Fruit fly (Drosophila melanogaster) whole organism, embryonic: ENCODE results near the gene Muc30E.
A peak's percentile ranks its signal among the peaks of the same experiment; 100 is the strongest.

Source experiments
- Atf3 ChIP-seq: fragments of 200-800 bp; sonication (Bioruptor generic); optimal IDR thresholded peaks from 3 replicates; lab custom pipeline; 2016; ENCODE audit warnings: missing biosample characterization, missing genetic modification characterization
- C15 ChIP-seq: fragments of 200-800 bp; sonication (Bioruptor generic); IDR thresholded peaks from 3 replicates; pipeline ENCODE4 v1.3.6; 2022; ENCODE audit warnings: missing biosample characterization, missing genetic modification characterization
- CG11085 ChIP-seq: fragments of 200-800 bp; sonication (Bioruptor generic); IDR thresholded peaks from 2 replicates; pipeline ENCODE4 v1.3.6; 2022; ENCODE audit warnings: missing biosample characterization, missing genetic modification characterization
- CG12659 ChIP-seq: fragments of 200-800 bp; sonication (Bioruptor generic); optimal IDR thresholded peaks from 3 replicates; lab custom pipeline; 2017; ENCODE audit warnings: mild to moderate bottlenecking, missing biosample characterization, missing genetic modification reagents, missing genetic modification characterization
- CG13296 ChIP-seq: fragments of 200-800 bp; sonication (Bioruptor generic); optimal IDR thresholded peaks from 3 replicates; lab custom pipeline; 2018; ENCODE audit warnings: missing biosample characterization, mild to moderate bottlenecking, missing genetic modification characterization
- CG14710 ChIP-seq: fragments of 200-800 bp; sonication (Bioruptor generic); optimal IDR thresholded peaks from 3 replicates; lab custom pipeline; 2019; ENCODE audit warnings: missing biosample characterization, mild to moderate bottlenecking, missing genetic modification characterization, moderate library complexity
- CG15601 ChIP-seq: fragments of 200-800 bp; sonication (Bioruptor generic); optimal IDR thresholded peaks from 3 replicates; lab custom pipeline; 2019; ENCODE audit warnings: missing biosample characterization, mild to moderate bottlenecking, missing genetic modification characterization, moderate library complexity
- CG1602 ChIP-seq: fragments of 200-800 bp; sonication (Bioruptor generic); optimal IDR thresholded peaks from 3 replicates; lab custom pipeline; 2016; ENCODE audit warnings: missing biosample characterization, missing genetic modification characterization
- CG16863 ChIP-seq: fragments of 200-800 bp; sonication (Bioruptor generic); optimal IDR thresholded peaks from 3 replicates; lab custom pipeline; 2016; ENCODE audit warnings: missing biosample characterization, missing genetic modification characterization
- CG17568 ChIP-seq: fragments of 200-800 bp; sonication (Bioruptor generic); optimal IDR thresholded peaks from 2 replicates; lab custom pipeline; 2018; ENCODE audit warnings: missing biosample characterization, mild to moderate bottlenecking, missing genetic modification characterization, moderate library complexity
- CG18619 ChIP-seq: fragments of 200-800 bp; sonication (Bioruptor generic); optimal IDR thresholded peaks from 3 replicates; lab custom pipeline; 2017; ENCODE audit warnings: missing biosample characterization, mild to moderate bottlenecking, missing genetic modification characterization
- CG2116 ChIP-seq: fragments of 200-800 bp; sonication (Bioruptor generic); optimal IDR thresholded peaks from 3 replicates; lab custom pipeline; 2018; ENCODE audit warnings: missing biosample characterization, mild to moderate bottlenecking, missing genetic modification characterization
- CG31388 ChIP-seq: fragments of 200-800 bp; sonication (Bioruptor generic); optimal IDR thresholded peaks from 2 replicates; lab custom pipeline; 2016; ENCODE audit warnings: missing biosample characterization, missing genetic modification characterization
- CG34224 ChIP-seq: fragments of 200-800 bp; sonication (Bioruptor generic); IDR thresholded peaks from 3 replicates; pipeline ENCODE4 v1.3.6; 2022; ENCODE audit warnings: missing biosample characterization, missing genetic modification characterization; ENCODE audit not compliant: partially characterized antibody
- CG43689 ChIP-seq: fragments of 200-800 bp; sonication (Bioruptor generic); IDR thresholded peaks from 2 replicates; pipeline ENCODE4 v1.3.6; 2022; ENCODE audit warnings: missing biosample characterization, missing genetic modification characterization
- CG4820 ChIP-seq: fragments of 200-800 bp; sonication (Bioruptor generic); optimal IDR thresholded peaks from 3 replicates; lab custom pipeline; 2016; ENCODE audit warnings: missing biosample characterization, missing genetic modification characterization
- CG6254 ChIP-seq: fragments of 200-800 bp; sonication (Bioruptor generic); optimal IDR thresholded peaks from 3 replicates; lab custom pipeline; 2017; ENCODE audit warnings: mild to moderate bottlenecking, missing biosample characterization, missing genetic modification reagents, missing genetic modification characterization
- CG6683 ChIP-seq: fragments of 200-800 bp; sonication (Bioruptor generic); optimal IDR thresholded peaks from 2 replicates; lab custom pipeline; 2017; ENCODE audit warnings: missing biosample characterization, mild to moderate bottlenecking, missing genetic modification characterization, missing genetic modification reagents
- CG6689 ChIP-seq: fragments of 200-800 bp; sonication (Bioruptor generic); IDR thresholded peaks from 2 replicates; pipeline ENCODE4 v1.3.6; 2022; ENCODE audit warnings: missing biosample characterization, missing genetic modification characterization
- CG7839 ChIP-seq: fragments of 200-800 bp; sonication (Bioruptor generic); optimal IDR thresholded peaks from 3 replicates; lab custom pipeline; 2018; ENCODE audit warnings: missing biosample characterization, mild to moderate bottlenecking, missing genetic modification characterization, moderate library complexity
- CG7987 ChIP-seq: fragments of 200-800 bp; sonication (Bioruptor generic); optimal IDR thresholded peaks from 2 replicates; lab custom pipeline; 2018; ENCODE audit warnings: missing biosample characterization, mild to moderate bottlenecking, missing genetic modification characterization, moderate library complexity
- CG9437 ChIP-seq: fragments of 200-800 bp; sonication (Bioruptor generic); optimal IDR thresholded peaks from 2 replicates; lab custom pipeline; 2018; ENCODE audit warnings: missing biosample characterization, mild to moderate bottlenecking, missing genetic modification characterization
- D19B ChIP-seq: fragments of 200-800 bp; sonication (Bioruptor generic); optimal IDR thresholded peaks from 2 replicates; lab custom pipeline; 2017; ENCODE audit warnings: missing biosample characterization, mild to moderate bottlenecking, missing genetic modification characterization
- Drgx ChIP-seq: fragments of 200-800 bp; sonication (Bioruptor generic); IDR thresholded peaks from 2 replicates; pipeline ENCODE4 v1.3.6; 2022; ENCODE audit warnings: missing biosample characterization, missing genetic modification characterization
- Mad ChIP-seq: fragments of 200-800 bp; sonication (Bioruptor generic); optimal IDR thresholded peaks from 2 replicates; lab custom pipeline; 2016; ENCODE audit warnings: missing biosample characterization, missing genetic modification characterization
- Meics ChIP-seq: fragments of 200-800 bp; sonication (Bioruptor generic); optimal IDR thresholded peaks from 2 replicates; lab custom pipeline; 2017; ENCODE audit warnings: missing biosample characterization, mild to moderate bottlenecking, missing genetic modification characterization
- NfI ChIP-seq: fragments of 200-800 bp; sonication (Bioruptor generic); optimal IDR thresholded peaks from 3 replicates; lab custom pipeline; 2018; ENCODE audit warnings: missing biosample characterization, mild to moderate bottlenecking, missing genetic modification characterization, moderate library complexity
- aop ChIP-seq: fragments of 200-800 bp; sonication (Bioruptor generic); IDR thresholded peaks from 2 replicates; pipeline ENCODE4 v1.3.6; 2022; ENCODE audit warnings: missing biosample characterization, missing genetic modification characterization
- ash1 ChIP-seq: fragments of 200-800 bp; sonication (Bioruptor generic); optimal IDR thresholded peaks from 2 replicates; lab custom pipeline; 2018; ENCODE audit warnings: missing biosample characterization, mild to moderate bottlenecking, missing genetic modification characterization
- bowl ChIP-seq: fragments of 200-800 bp; sonication (Bioruptor generic); IDR thresholded peaks from 2 replicates; pipeline ENCODE4 v1.3.6; 2022; ENCODE audit warnings: missing biosample characterization, missing genetic modification characterization
- corto ChIP-seq: fragments of 200-800 bp; sonication (Bioruptor generic); optimal IDR thresholded peaks from 2 replicates; lab custom pipeline; 2016; ENCODE audit warnings: missing biosample characterization, mild to moderate bottlenecking, missing genetic modification characterization, moderate library complexity
- dati ChIP-seq: fragments of 200-800 bp; sonication (Bioruptor generic); IDR thresholded peaks from 2 replicates; pipeline ENCODE4 v1.3.6; 2022; ENCODE audit warnings: missing biosample characterization, missing genetic modification characterization
- dm ChIP-seq: fragments of 200-800 bp; sonication (Bioruptor generic); optimal IDR thresholded peaks from 3 replicates; lab custom pipeline; 2016; ENCODE audit warnings: missing biosample characterization, missing genetic modification characterization
- esg ChIP-seq: fragments of 200-800 bp; sonication (Bioruptor generic); conservative IDR thresholded peaks from 2 replicates; pipeline ENCODE4 v1.3.6; 2022; ENCODE audit warnings: missing biosample characterization, missing genetic modification characterization
- fd3F ChIP-seq: fragments of 200-800 bp; sonication (Bioruptor generic); optimal IDR thresholded peaks from 2 replicates; lab custom pipeline; 2018; ENCODE audit warnings: missing biosample characterization, mild to moderate bottlenecking, missing genetic modification characterization, moderate library complexity
- grn ChIP-seq: fragments of 200-800 bp; sonication (Bioruptor generic); optimal IDR thresholded peaks from 3 replicates; lab custom pipeline; 2017; ENCODE audit warnings: missing biosample characterization, missing genetic modification characterization
- ham ChIP-seq: fragments of 200-800 bp; sonication (Bioruptor generic); IDR thresholded peaks from 2 replicates; pipeline ENCODE4 v1.3.6; 2022; ENCODE audit warnings: missing biosample characterization, missing genetic modification characterization
- lab ChIP-seq: fragments of 200-800 bp; sonication (Bioruptor generic); optimal IDR thresholded peaks from 3 replicates; lab custom pipeline; 2017; ENCODE audit warnings: missing biosample characterization, missing genetic modification characterization, mild to moderate bottlenecking, moderate library complexity, missing genetic modification reagents
- mld ChIP-seq: fragments of 200-800 bp; sonication (Bioruptor generic); IDR thresholded peaks from 3 replicates; pipeline ENCODE4 v1.3.6; 2022; ENCODE audit warnings: missing biosample characterization, missing genetic modification characterization; ENCODE audit not compliant: partially characterized antibody
- nom ChIP-seq: fragments of 200-800 bp; sonication (Bioruptor generic); optimal IDR thresholded peaks from 2 replicates; lab custom pipeline; 2017; ENCODE audit warnings: missing biosample characterization, missing genetic modification characterization, mild to moderate bottlenecking, moderate library complexity, missing genetic modification reagents
- odd ChIP-seq: fragments of 200-800 bp; sonication (Bioruptor generic); optimal IDR thresholded peaks from 2 replicates; lab custom pipeline; 2017; ENCODE audit warnings: missing biosample characterization, mild to moderate bottlenecking, missing genetic modification characterization
- pfk ChIP-seq: fragments of 200-800 bp; sonication (Bioruptor generic); optimal IDR thresholded peaks from 2 replicates; lab custom pipeline; 2018; ENCODE audit warnings: missing biosample characterization, mild to moderate bottlenecking, missing genetic modification characterization, moderate library complexity
- pzg ChIP-seq: fragments of 200-800 bp; sonication (Bioruptor generic); optimal IDR thresholded peaks from 3 replicates; lab custom pipeline; 2018; ENCODE audit warnings: missing biosample characterization, mild to moderate bottlenecking, missing genetic modification characterization, moderate library complexity
- salm ChIP-seq: fragments of 200-800 bp; sonication (Bioruptor generic); optimal IDR thresholded peaks from 2 replicates; lab custom pipeline; 2018; ENCODE audit warnings: missing biosample characterization, mild to moderate bottlenecking, missing genetic modification characterization
- scrt ChIP-seq: fragments of 200-800 bp; sonication (Bioruptor generic); optimal IDR thresholded peaks from 2 replicates; lab custom pipeline; 2018; ENCODE audit warnings: missing biosample characterization, mild to moderate bottlenecking, missing genetic modification characterization, moderate library complexity
- sim ChIP-seq: fragments of 200-800 bp; sonication (Bioruptor generic); IDR thresholded peaks from 2 replicates; pipeline ENCODE4 v1.3.6; 2022; ENCODE audit warnings: missing biosample characterization, missing genetic modification characterization
- sisA ChIP-seq: fragments of 200-800 bp; sonication (Bioruptor generic); IDR thresholded peaks from 2 replicates; pipeline ENCODE4 v1.3.6; 2022; ENCODE audit warnings: missing biosample characterization, missing genetic modification characterization
- sna ChIP-seq: fragments of 200-800 bp; sonication (Bioruptor generic); IDR thresholded peaks from 2 replicates; pipeline ENCODE4 v1.3.6; 2022; ENCODE audit warnings: missing biosample characterization, missing genetic modification characterization; ENCODE audit not compliant: partially characterized antibody
- sqz ChIP-seq: fragments of 200-800 bp; sonication (Bioruptor generic); optimal IDR thresholded peaks from 3 replicates; lab custom pipeline; 2018; ENCODE audit warnings: missing biosample characterization, mild to moderate bottlenecking, missing genetic modification characterization
- zen2 ChIP-seq: fragments of 200-800 bp; sonication (Bioruptor generic); IDR thresholded peaks from 3 replicates; pipeline ENCODE4 v1.3.6; 2022; ENCODE audit warnings: missing biosample characterization, missing genetic modification characterization; ENCODE audit not compliant: partially characterized antibody

The Muc30E gene

DNA sequence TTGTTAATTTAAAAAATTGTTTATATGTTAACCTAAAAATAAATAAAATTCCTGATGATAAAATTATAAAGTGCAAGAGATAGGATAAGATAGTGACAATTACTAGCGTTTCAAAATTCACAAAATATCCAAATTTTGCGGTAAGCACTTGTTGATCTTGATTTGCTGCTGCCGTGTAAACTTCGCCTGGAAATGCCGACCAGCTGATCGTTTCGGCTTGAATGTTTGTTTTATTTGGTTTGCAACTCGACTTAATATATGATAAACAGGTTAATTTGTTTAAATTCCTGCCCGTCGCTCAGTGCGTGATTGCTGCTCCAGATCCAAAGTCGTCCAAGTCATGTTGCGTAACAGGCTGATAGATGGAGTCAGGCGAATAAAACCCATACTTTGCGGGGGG lies 18.5 kb upstream of the Muc30E start, which contains the start of gene CG4592 (continued):
- TF ChIP-seq pzg (GFP tag; lab: Kevin White, UChicago) (peak; percentile 35), C15 (GFP tag; lab: Robert Waterston, UW) (no peak), mld (GFP tag; lab: Robert Waterston, UW) (no peak), CG4820 (GFP tag; lab: Kevin White, UChicago) (peak; percentile 99), CG43689 (GFP tag; lab: Robert Waterston, UW) (no peak), Meics (GFP tag; lab: Kevin White, UChicago) (peak; percentile 70), CG2116 (GFP tag; lab: Kevin White, UChicago) (peak; percentile 38), Mad (GFP tag; lab: Kevin White, UChicago) (peak; percentile 55), Drgx (GFP tag; lab: Robert Waterston, UW) (peak; percentile 83), NfI (peak; percentile 65), Atf3 (GFP tag; lab: Kevin White, UChicago) (no peak), ham (peak; percentile 32; the same call in 1 of the 2 replicates), CG14710 (tag; lab: Kevin White, UChicago) (peak; percentile 52), CG31388 (GFP tag; lab: Kevin White, UChicago) (no peak), sna (GFP tag; lab: Robert Waterston, UW) (no peak), sqz (no peak), sim (GFP tag; lab: Robert Waterston, UW) (no peak), CG6683 (GFP tag; lab: Kevin White, UChicago) (no peak), CG6689 (GFP tag; lab: Robert Waterston, UW) (peak; percentile 47; the same call in 1 of the 2 replicates), sisA (GFP tag; lab: Robert Waterston, UW) (no peak), CG15601 (tag; lab: Kevin White, UChicago) (no peak), CG18619 (GFP tag; lab: Kevin White, UChicago) (peak; percentile 10), CG7987 (peak; percentile 78), CG12659 (GFP tag; lab: Kevin White, UChicago) (peak; percentile 63), salm (tag; lab: Kevin White, UChicago) (no peak), CG34224 (GFP tag; lab: Robert Waterston, UW) (0 out of 3 replicates have a peak, but pooled peaks have one; percentile 29), CG11085 (GFP tag; lab: Robert Waterston, UW) (no peak), corto (GFP tag; lab: Kevin White, UChicago) (no peak), lab (peak; percentile 78), CG9437 (peak; percentile 41), CG16863 (GFP tag; lab: Kevin White, UChicago) (peak; percentile 39), zen2 (GFP tag; lab: Robert Waterston, UW) (no peak), nom (GFP tag; lab: Kevin White, UChicago) (no peak), CG1602 (GFP tag; lab: Kevin White, UChicago) (peak; percentile 8), scrt (GFP tag; lab: Kevin White, UChicago) (no peak), CG13296 (GFP tag; lab: Kevin White, UChicago) (peak; percentile 52), dm (no peak), ash1 (GFP tag; lab: Kevin White, UChicago) (no peak), bowl (no peak), CG7839 (tag; lab: Kevin White, UChicago) (no peak), dati (0 out of 2 replicates have a peak, but pooled peaks have one; percentile 35), D19B (GFP tag; lab: Kevin White, UChicago) (no peak), odd (no peak), esg (no peak), CG6254 (GFP tag; lab: Kevin White, UChicago) (peak; percentile 5), fd3F (GFP tag; lab: Kevin White, UChicago) (peak; percentile 42), CG17568 (GFP tag; lab: Kevin White, UChicago) (no peak), grn (GFP tag; lab: Kevin White, UChicago) (no peak), aop (GFP tag; lab: Robert Waterston, UW) (no peak), pfk (peak; percentile 2)
